Worm (Caenorhabditis elegans): ENCODE measurements around the gene igcm-1.

The igcm-1 gene

ce11 chrX:825375-825774, 25.9 kb downstream of the igcm-1 start, which contains the start of gene daf-3:
TSS of gene daf-3 (minus strand) at chrX:825475.
- TF ChIP-seq pha-4 (tag; optimal IDR thresholded peaks at IDR 0.05) (peak; percentile 9), R02D3.7 (tag; optimal IDR thresholded peaks at IDR 0.05) (no peak), hmg-11 (tag; optimal IDR thresholded peaks at IDR 0.05) (no peak)

DNA sequence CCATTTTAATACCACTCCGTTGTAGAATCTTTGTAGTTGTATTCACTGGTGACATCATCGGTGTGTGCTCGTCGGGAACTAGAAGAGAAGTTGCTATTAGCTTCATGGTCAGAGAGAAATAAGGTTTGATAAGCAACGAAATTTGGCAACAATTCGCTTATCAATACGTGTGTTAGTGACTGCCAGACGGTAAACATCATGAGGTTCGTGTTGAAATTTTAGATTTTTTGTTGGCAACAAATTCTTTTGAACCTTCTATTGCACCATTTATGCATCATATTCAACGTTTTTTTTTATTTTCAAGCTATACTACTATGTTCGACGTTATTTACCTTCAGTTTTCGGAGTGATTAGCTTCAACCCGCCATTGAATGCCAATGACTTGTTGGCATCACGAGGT, 27.6 kb downstream of the igcm-1 start:
- TF ChIP-seq nhr-76 (tag; optimal IDR thresholded peaks at IDR 0.05): no peak
- TF ChIP-seq pha-4 (tag; optimal IDR thresholded peaks at IDR 0.05): peak; percentile 53
- peak; percentile 87 for TF ChIP-seq elt-2 (tag; optimal IDR thresholded peaks at IDR 0.05)
- TF ChIP-seq fkh-10 (GFP tag; optimal IDR thresholded peaks at IDR 0.05): no peak
- no peak for TF ChIP-seq unc-39 (tag; optimal IDR thresholded peaks at IDR 0.05)
- TF ChIP-seq sea-2 (GFP tag; optimal IDR thresholded peaks at IDR 0.05): no peak
- no peak for TF ChIP-seq nhr-25 (tag; optimal IDR thresholded peaks at IDR 0.05)
- no peak for TF ChIP-seq nhr-11 (tag; optimal IDR thresholded peaks at IDR 0.05)
- peak; percentile 86 for TF ChIP-seq pqm-1 (tag; optimal IDR thresholded peaks at IDR 0.05)
- no peak for TF ChIP-seq lin-39 (tag; optimal IDR thresholded peaks at IDR 0.05)
- TF ChIP-seq jun-1 (tag; optimal IDR thresholded peaks at IDR 0.05): peak; percentile 6

ce11 chrX:817984-818383, 33.3 kb downstream of the igcm-1 start:
- TF ChIP-seq unc-62 (GFP tag; optimal IDR thresholded peaks at IDR 0.05): no peak
- TF ChIP-seq nhr-25 (tag; optimal IDR thresholded peaks at IDR 0.05): no peak
- TF ChIP-seq snpc-4 (tag; optimal IDR thresholded peaks at IDR 0.05): no peak
- TF ChIP-seq nhr-237 (tag; optimal IDR thresholded peaks at IDR 0.05): no peak
- no peak for TF ChIP-seq nhr-28 (tag; optimal IDR thresholded peaks at IDR 0.05)
- TF ChIP-seq nhr-12 (tag; optimal IDR thresholded peaks at IDR 0.05): no peak
- TF ChIP-seq ceh-28 (tag; optimal IDR thresholded peaks at IDR 0.05): no peak
- no peak for TF ChIP-seq nfya-1 (tag; optimal IDR thresholded peaks at IDR 0.05; ENCODE audit: insufficient read depth)
- no peak for TF ChIP-seq nhr-76 (tag; optimal IDR thresholded peaks at IDR 0.05)
- TF ChIP-seq ceh-9 (tag; optimal IDR thresholded peaks at IDR 0.05): no peak
- TF ChIP-seq fos-1 (tag; optimal IDR thresholded peaks at IDR 0.05): no peak
- no peak for TF ChIP-seq sea-2 (GFP tag; optimal IDR thresholded peaks at IDR 0.05)
- TF ChIP-seq nhr-67 (tag; optimal IDR thresholded peaks at IDR 0.05): no peak
- TF ChIP-seq zag-1 (tag; optimal IDR thresholded peaks at IDR 0.05): no peak
- no peak for TF ChIP-seq lin-15B (tag; optimal IDR thresholded peaks at IDR 0.05)
- no peak for TF ChIP-seq aly-2 (tag; optimal IDR thresholded peaks at IDR 0.05)

DNA sequence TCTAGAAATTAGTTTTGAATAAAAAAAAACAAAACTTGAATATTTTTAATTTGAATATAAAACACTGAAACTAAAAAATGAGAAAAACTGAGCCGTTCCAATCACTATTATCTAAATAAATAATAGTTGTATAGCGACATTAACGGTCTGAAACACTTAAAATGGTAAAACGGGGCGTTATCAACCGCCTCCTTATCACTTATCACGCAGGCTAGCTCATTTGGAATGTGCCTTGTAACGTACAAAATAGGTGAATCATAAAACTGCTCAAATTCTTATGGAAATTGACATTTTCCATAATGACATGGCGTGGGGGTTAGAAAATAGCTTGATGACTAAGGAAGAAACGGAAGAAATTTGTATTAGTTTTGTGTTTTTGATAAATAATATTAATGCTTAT, 35.4 kb downstream of the igcm-1 start, which contains the start of gene ifd-2:
ifd-2 (minus strand) TSS at position 1 of the 400 bp plus-strand sequence.
- no peak for TF ChIP-seq egl-27 (tag; optimal IDR thresholded peaks at IDR 0.05)
- no peak for TF ChIP-seq egl-5 (tag; optimal IDR thresholded peaks at IDR 0.05)
- peak; percentile 8 for TF ChIP-seq pha-4 (tag; optimal IDR thresholded peaks at IDR 0.05)
- TF ChIP-seq nhr-23 (tag; optimal IDR thresholded peaks at IDR 0.05): no peak
- TF ChIP-seq ztf-4 (tag; optimal IDR thresholded peaks at IDR 0.05): no peak
- TF ChIP-seq nhr-237 (tag; optimal IDR thresholded peaks at IDR 0.05): no peak
- no peak for TF ChIP-seq nhr-76 (tag; optimal IDR thresholded peaks at IDR 0.05)
- no peak for TF ChIP-seq nhr-28 (tag; optimal IDR thresholded peaks at IDR 0.05)
- TF ChIP-seq R02D3.7 (tag; optimal IDR thresholded peaks at IDR 0.05): no peak
- TF ChIP-seq pqm-1 (tag; optimal IDR thresholded peaks at IDR 0.05): peak; percentile 74
- TF ChIP-seq lin-15B (tag; optimal IDR thresholded peaks at IDR 0.05): no peak
- TF ChIP-seq fkh-2 (tag; optimal IDR thresholded peaks at IDR 0.05): no peak
- peak; percentile 87 for TF ChIP-seq elt-2 (tag; optimal IDR thresholded peaks at IDR 0.05)
- no peak for TF ChIP-seq mdl-1 (tag; optimal IDR thresholded peaks at IDR 0.05)
- no peak for TF ChIP-seq zag-1 (tag; optimal IDR thresholded peaks at IDR 0.05)
- no peak for TF ChIP-seq nhr-77 (tag; optimal IDR thresholded peaks at IDR 0.05)
- no peak for TF ChIP-seq ceh-82 (tag; optimal IDR thresholded peaks at IDR 0.05)
- TF ChIP-seq lsy-12 (tag; optimal IDR thresholded peaks at IDR 0.05): no peak
- TF ChIP-seq fkh-10 (GFP tag; optimal IDR thresholded peaks at IDR 0.05): no peak
- no peak for TF ChIP-seq snpc-4 (tag; optimal IDR thresholded peaks at IDR 0.05)
- TF ChIP-seq elt-1 (tag; optimal IDR thresholded peaks at IDR 0.05): no peak

DNA sequence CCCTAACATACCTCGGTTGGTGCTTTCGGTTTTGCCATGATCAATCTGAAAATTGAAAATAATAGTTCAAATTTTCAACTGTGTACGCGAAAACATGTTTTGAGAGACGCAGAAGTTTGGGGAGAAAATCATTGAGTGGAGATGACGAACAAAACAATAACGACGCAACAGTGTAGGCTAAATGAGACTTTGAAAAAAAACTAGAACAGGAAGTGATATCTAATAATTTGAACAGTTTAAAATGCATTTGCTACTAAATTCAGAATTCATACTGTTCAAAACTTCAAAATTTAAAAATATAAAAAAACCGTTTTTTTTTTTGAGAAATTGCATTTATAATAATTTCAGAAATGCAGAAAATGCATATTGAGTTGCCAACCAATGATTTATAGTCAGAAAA, 38.3 kb downstream of the igcm-1 start, which contains the start of gene F25E2.3:
F25E2.3 (minus strand) TSS at position 101 of the 400 bp plus-strand sequence.
- TF ChIP-seq ama-1 (optimal IDR thresholded peaks at IDR 0.05) (no peak), elt-3 (tag; optimal IDR thresholded peaks at IDR 0.05) (no peak), fkh-10 (GFP tag; optimal IDR thresholded peaks at IDR 0.05) (no peak), pha-4 (tag; optimal IDR thresholded peaks at IDR 0.05) (no peak), ztf-11 (tag; optimal IDR thresholded peaks at IDR 0.05) (no peak), sea-2 (GFP tag; optimal IDR thresholded peaks at IDR 0.05) (no peak), fkh-2 (tag; optimal IDR thresholded peaks at IDR 0.05) (no peak), nhr-237 (tag; optimal IDR thresholded peaks at IDR 0.05) (no peak), snpc-4 (tag; optimal IDR thresholded peaks at IDR 0.05) (no peak), pqm-1 (tag; optimal IDR thresholded peaks at IDR 0.05) (no peak), elt-1 (tag; optimal IDR thresholded peaks at IDR 0.05) (no peak)

Data from whole organism, L3 larva.